Worm (Caenorhabditis elegans) whole organism, late embryonic: Measurements from ENCODE around the gene swsn-6.
"Not testable (repeated sequence)": the region's sequence is repeated elsewhere in the genome, so short reads cannot be mapped to it uniquely, and the experiment has no call there.

ENCODE experiments used
- C08G9.2 ChIP-seq: sonication (generic microtip); optimal IDR thresholded peaks from 2 replicates; lab custom pipeline; 2016; ENCODE audit warnings: mild to moderate bottlenecking, missing genetic modification characterization, moderate library complexity, missing compliant biosample characterization
- T23F11.4 ChIP-seq: fragments of 200-800 bp; sonication (Bioruptor generic); optimal IDR thresholded peaks from 2 replicates; lab custom pipeline; 2018; ENCODE audit warnings: mild to moderate bottlenecking, missing genetic modification characterization, missing compliant biosample characterization
- ama-1 ChIP-seq: fragments of 150-350 bp; optimal IDR thresholded peaks from 2 replicates; lab custom pipeline; 2014
- ceh-19 ChIP-seq: fragments of 200-800 bp; sonication (Bioruptor generic); optimal IDR thresholded peaks from 2 replicates; lab custom pipeline; 2018; ENCODE audit warnings: mild to moderate bottlenecking, missing genetic modification characterization, missing compliant biosample characterization
- ceh-30 ChIP-seq: fragments of 150-350 bp; optimal IDR thresholded peaks from 2 replicates; lab custom pipeline; 2014; ENCODE audit warnings: missing biosample characterization, missing genetic modification characterization
- ceh-31 ChIP-seq: sonication (generic microtip); optimal IDR thresholded peaks from 2 replicates; lab custom pipeline; 2016; ENCODE audit warnings: missing genetic modification characterization, missing compliant biosample characterization
- ceh-6 ChIP-seq: fragments of 200-800 bp; sonication (Bioruptor generic); optimal IDR thresholded peaks from 2 replicates; lab custom pipeline; 2018; ENCODE audit warnings: mild to moderate bottlenecking, missing genetic modification characterization, missing compliant biosample characterization
- ceh-9 ChIP-seq: sonication (generic microtip); optimal IDR thresholded peaks from 2 replicates; lab custom pipeline; 2016; ENCODE audit warnings: mild to moderate bottlenecking, missing genetic modification characterization, inconsistent platforms, missing compliant biosample characterization
- che-1 ChIP-seq: sonication (generic microtip); optimal IDR thresholded peaks from 2 replicates; lab custom pipeline; 2016; ENCODE audit warnings: mild to moderate bottlenecking, missing genetic modification characterization, missing compliant biosample characterization
- dve-1 ChIP-seq: sonication (generic microtip); optimal IDR thresholded peaks from 2 replicates; lab custom pipeline; 2017; ENCODE audit warnings: antibody characterized with exemption, mild to moderate bottlenecking, missing genetic modification characterization, missing compliant biosample characterization
- elt-2 ChIP-seq: sonication (generic microtip); optimal IDR thresholded peaks from 2 replicates; lab custom pipeline; 2016; ENCODE audit warnings: missing genetic modification reagents, missing genetic modification characterization, missing compliant biosample characterization
- ets-4 ChIP-seq: sonication (generic microtip); optimal IDR thresholded peaks from 2 replicates; lab custom pipeline; 2016; ENCODE audit warnings: missing genetic modification characterization, missing compliant biosample characterization
- fax-1 ChIP-seq: sonication (generic microtip); optimal IDR thresholded peaks from 2 replicates; lab custom pipeline; 2016; ENCODE audit warnings: missing genotype, missing genetic modification characterization, missing compliant biosample characterization
- fkh-10 ChIP-seq: fragments of 150-350 bp; optimal IDR thresholded peaks from 2 replicates; lab custom pipeline; 2014; ENCODE audit warnings: missing biosample characterization, missing genetic modification reagents, missing genetic modification characterization
- fkh-6 ChIP-seq: sonication (generic microtip); optimal IDR thresholded peaks from 2 replicates; lab custom pipeline; 2016; ENCODE audit warnings: missing genetic modification characterization, missing compliant biosample characterization
- gmeb-2 ChIP-seq: sonication (generic microtip); optimal IDR thresholded peaks from 2 replicates; lab custom pipeline; 2016; ENCODE audit warnings: missing genetic modification characterization, inconsistent platforms, missing compliant biosample characterization
- hlh-13 ChIP-seq: fragments of 200-800 bp; sonication (Bioruptor generic); optimal IDR thresholded peaks from 2 replicates; lab custom pipeline; 2018; ENCODE audit warnings: mild to moderate bottlenecking, missing genetic modification characterization, missing compliant biosample characterization
- hlh-15 ChIP-seq: sonication (generic microtip); optimal IDR thresholded peaks from 2 replicates; lab custom pipeline; 2016; ENCODE audit warnings: missing genetic modification characterization, missing compliant biosample characterization
- hlh-30 ChIP-seq: sonication (generic microtip); optimal IDR thresholded peaks from 2 replicates; lab custom pipeline; 2017; ENCODE audit warnings: antibody characterized with exemption, missing genetic modification characterization, missing compliant biosample characterization; ENCODE audit not compliant: insufficient read depth
- lin-11 ChIP-seq: fragments of 200-800 bp; sonication (Bioruptor generic); optimal IDR thresholded peaks from 2 replicates; lab custom pipeline; 2018; ENCODE audit warnings: mild to moderate bottlenecking, missing genetic modification characterization, missing compliant biosample characterization
- odd-2 ChIP-seq: sonication (generic microtip); optimal IDR thresholded peaks from 2 replicates; lab custom pipeline; 2017; ENCODE audit warnings: antibody characterized with exemption, mild to moderate bottlenecking, missing genetic modification characterization, missing compliant biosample characterization
- pha-2 ChIP-seq: sonication (generic microtip); optimal IDR thresholded peaks from 2 replicates; lab custom pipeline; 2017; ENCODE audit warnings: mild to moderate bottlenecking, missing genetic modification characterization, missing compliant biosample characterization
- ref-2 ChIP-seq: sonication (generic microtip); optimal IDR thresholded peaks from 2 replicates; lab custom pipeline; 2016; ENCODE audit warnings: missing genetic modification characterization, missing compliant biosample characterization
- sdc-2 ChIP-seq: sonication (generic microtip); optimal IDR thresholded peaks from 2 replicates; lab custom pipeline; 2016; ENCODE audit warnings: missing genotype, missing genetic modification characterization, missing compliant biosample characterization
- tbx-2 ChIP-seq: sonication (generic microtip); optimal IDR thresholded peaks from 2 replicates; lab custom pipeline; 2016; ENCODE audit warnings: missing genetic modification characterization, missing compliant biosample characterization
- tbx-7 ChIP-seq: sonication (generic microtip); optimal IDR thresholded peaks from 2 replicates; lab custom pipeline; 2016; ENCODE audit warnings: missing genotype, missing genetic modification characterization, missing compliant biosample characterization
- ttx-3 ChIP-seq: sonication (generic microtip); optimal IDR thresholded peaks from 2 replicates; lab custom pipeline; 2016; ENCODE audit warnings: missing genetic modification reagents, missing genetic modification characterization, missing compliant biosample characterization
- unc-3 ChIP-seq, 2 experiments: fragments of 200-800 bp in 1 of 2; sonication (Bioruptor generic) in 1 of 2; sonication (generic microtip) in 1 of 2; conservative IDR thresholded peaks in 1 of 2; optimal IDR thresholded peaks in 1 of 2; 2 replicates each; pipeline versions ENCODE4 v1.3.6 to Lab custom; 2016 to 2022; ENCODE audit warnings: missing compliant biosample characterization in 2 of 2, missing genetic modification characterization in 2 of 2, missing genetic modification reagents in 1 of 2
- unc-42 ChIP-seq: sonication (generic microtip); optimal IDR thresholded peaks from 2 replicates; lab custom pipeline; 2016; ENCODE audit warnings: missing genotype, missing genetic modification characterization, missing compliant biosample characterization
- unc-55 ChIP-seq: sonication (generic microtip); optimal IDR thresholded peaks from 2 replicates; lab custom pipeline; 2017; ENCODE audit warnings: missing biosample characterization, missing genetic modification reagents, missing genetic modification characterization
- unc-86 ChIP-seq: sonication (generic microtip); optimal IDR thresholded peaks from 2 replicates; lab custom pipeline; 2016; ENCODE audit warnings: missing genetic modification characterization, missing compliant biosample characterization
- ztf-16 ChIP-seq: sonication (generic microtip); optimal IDR thresholded peaks from 2 replicates; lab custom pipeline; 2017; ENCODE audit warnings: missing genetic modification characterization, missing compliant biosample characterization

swsn-6 gene

DNA sequence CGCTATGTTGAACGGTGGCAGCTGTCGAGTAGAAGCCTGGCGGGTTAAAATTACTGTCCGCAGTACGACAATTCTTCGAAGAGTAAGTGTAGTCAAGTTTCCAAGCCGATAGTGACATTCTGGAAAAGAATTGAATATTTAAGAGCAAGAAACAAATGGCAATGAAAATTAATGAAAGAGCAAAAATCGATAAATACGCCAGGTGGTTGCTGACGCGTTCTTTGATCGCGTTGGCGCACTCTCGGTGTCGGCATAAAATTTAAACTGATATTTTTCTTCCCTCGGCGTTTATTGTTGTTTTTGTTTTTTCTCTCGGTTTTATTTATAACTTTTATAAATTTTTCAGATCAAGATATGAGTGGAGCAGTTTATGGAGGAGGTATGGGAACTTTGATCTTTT is at the start of gene swsn-6, which contains the start of gene perm-3 (continued):
- no peak for TF ChIP-seq unc-3 (GFP tag; conservative IDR thresholded peaks at IDR 0.05; lab: Robert Waterston, UW)
- no peak for TF ChIP-seq unc-3 (tag; optimal IDR thresholded peaks at IDR 0.05; lab: Kevin White, UChicago)
- TF ChIP-seq ceh-19 (GFP tag; lab: Kevin White, UChicago), result no peak
- TF ChIP-seq dve-1, result no peak
- TF ChIP-seq pha-2 (tag; lab: Kevin White, UChicago), result no peak
- TF ChIP-seq C08G9.2, result no peak
- peak; percentile 22 for TF ChIP-seq ceh-30 (tag; lab: Kevin White, UChicago)
- peak; percentile 9 for TF ChIP-seq unc-86 (tag; lab: Kevin White, UChicago)
- TF ChIP-seq ama-1 (lab: Kevin White, UChicago), result no peak

DNA sequence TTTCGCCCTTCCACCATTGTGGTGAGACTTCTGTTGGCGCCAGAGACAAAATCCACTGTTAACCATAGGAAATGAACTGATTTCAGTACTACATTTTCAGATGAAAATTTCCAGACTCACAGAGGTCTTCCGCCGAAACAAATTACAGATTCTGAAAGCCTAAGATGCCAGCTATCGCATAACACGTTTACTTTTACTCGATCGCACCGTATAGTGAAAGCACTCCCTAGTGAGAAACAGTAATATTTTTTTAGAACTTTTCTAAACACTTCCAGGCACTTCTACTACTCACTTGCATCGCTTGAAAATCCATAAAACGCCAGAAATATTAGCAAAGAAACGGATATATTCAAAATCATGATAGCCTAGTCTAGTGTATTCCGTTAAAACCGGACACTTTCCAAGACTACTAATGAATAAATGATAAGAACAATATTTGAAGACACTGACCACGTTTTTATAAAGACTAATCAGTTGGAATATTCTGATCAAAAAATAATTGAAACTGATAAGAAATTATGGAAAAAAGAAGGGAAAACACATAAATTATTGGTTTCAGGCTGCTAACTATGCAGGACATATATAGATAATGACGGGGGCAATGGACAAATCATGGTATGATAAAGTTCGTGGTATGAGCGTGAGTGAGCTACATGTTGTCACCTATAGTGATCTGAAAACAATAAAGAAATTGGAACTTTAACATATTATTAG is 44.2 kb upstream of the swsn-6 start, which contains the start of gene gba-4:
Gene gba-4, minus strand, starts transcription at position 418 of the 714 bp plus-strand sequence.
- not testable (repeated sequence) for TF ChIP-seq ref-2 (tag; lab: Kevin White, UChicago); hlh-15 (tag; lab: Kevin White, UChicago); ets-4

DNA sequence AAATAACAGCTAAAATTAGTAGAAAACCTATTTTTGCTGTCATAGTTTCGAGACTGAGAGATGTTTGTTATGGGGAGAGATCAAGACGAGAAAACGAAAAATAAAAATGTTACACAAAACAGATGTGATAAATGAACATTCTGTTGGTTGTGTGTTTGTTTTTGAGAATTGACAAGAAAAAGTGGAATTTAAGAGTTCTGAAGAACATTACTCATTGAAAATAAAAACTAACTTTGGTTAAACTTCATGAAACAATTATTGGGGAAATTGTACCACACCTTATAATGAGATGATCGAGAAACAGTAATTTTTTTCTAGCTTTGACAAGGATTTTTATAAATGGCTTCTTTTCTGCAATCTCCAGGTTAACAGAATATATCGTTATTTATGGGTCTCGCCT is 41.5 kb upstream of the swsn-6 start, which contains the start of gene Y4C6B.7:
Gene Y4C6B.7, minus strand, starts transcription at position 101 of the 400 bp plus-strand sequence.
- no peak for TF ChIP-seq unc-42
- no peak for TF ChIP-seq hlh-13 (GFP tag; lab: Kevin White, UChicago)
- no peak for TF ChIP-seq fkh-6 (tag; lab: Kevin White, UChicago)
- no peak for TF ChIP-seq ceh-31
- no peak for TF ChIP-seq hlh-15 (tag; lab: Kevin White, UChicago)
- no peak for TF ChIP-seq lin-11 (tag; lab: Kevin White, UChicago)
- no peak for TF ChIP-seq ztf-16 (tag; lab: Kevin White, UChicago)
- no peak for TF ChIP-seq ceh-30 (tag; lab: Kevin White, UChicago)
- no peak for TF ChIP-seq ceh-6 (GFP tag; lab: Kevin White, UChicago)
- no peak for TF ChIP-seq unc-55 (GFP tag; lab: Kevin White, UChicago)
- TF ChIP-seq hlh-30 (tag; lab: Kevin White, UChicago), result no peak

DNA sequence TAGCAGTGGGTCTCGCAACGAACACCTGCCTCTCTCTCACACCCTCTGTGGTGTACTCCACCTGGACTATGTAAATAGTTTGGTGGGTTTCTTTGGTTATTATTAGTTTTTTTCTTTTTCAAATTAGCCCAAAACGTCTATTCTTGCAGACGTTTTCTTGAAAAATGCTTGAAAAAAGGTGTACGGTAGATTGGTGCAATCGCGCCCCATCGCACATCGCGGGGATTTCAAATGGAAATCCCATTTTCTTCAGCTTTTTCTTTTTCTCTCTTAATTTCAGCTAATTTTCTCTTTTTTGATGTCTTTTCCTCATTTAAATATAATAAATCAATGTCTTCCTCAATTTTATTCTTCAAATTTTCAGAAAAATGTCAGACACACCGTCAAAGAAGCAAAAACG is 40.7 kb upstream of the swsn-6 start, which contains the start of gene Y4C6B.1:
Gene Y4C6B.1, plus strand, starts transcription at position 365 of the 400 bp plus-strand sequence.
- TF ChIP-seq sdc-2 (tag; lab: Kevin White, UChicago) (no peak), tbx-2 (tag; lab: Kevin White, UChicago) (peak; percentile 17), ceh-9 (no peak), ttx-3 (tag; lab: Kevin White, UChicago) (peak; percentile 24), ztf-16 (tag; lab: Kevin White, UChicago) (no peak), che-1 (tag; lab: Kevin White, UChicago) (no peak), T23F11.4 (GFP tag; lab: Kevin White, UChicago) (no peak), ceh-19 (GFP tag; lab: Kevin White, UChicago) (no peak), tbx-7 (no peak), elt-2 (no peak), odd-2 (tag; lab: Kevin White, UChicago) (no peak), fkh-10 (no peak)
- TF ChIP-seq, all 69 proteins: peak for 2

DNA sequence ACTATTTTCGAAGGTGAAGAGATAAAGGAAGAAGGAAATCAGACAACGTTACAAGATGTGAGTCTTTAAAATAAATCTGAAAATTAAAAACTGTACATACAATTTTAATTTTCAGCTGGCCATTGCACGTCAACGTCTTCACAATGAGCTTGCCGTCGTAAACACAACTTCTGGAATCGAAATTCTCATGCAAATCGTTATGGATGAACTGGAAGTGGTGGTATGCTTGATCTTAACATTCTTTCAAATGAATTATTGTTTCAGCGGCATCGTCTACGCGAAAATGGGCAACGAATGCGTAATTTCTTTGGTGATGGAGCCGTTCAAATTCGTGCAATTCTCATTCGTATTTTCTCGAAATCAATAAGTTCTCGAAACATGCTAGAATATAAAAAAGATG is 40.3 kb upstream of the swsn-6 start:
- TF ChIP-seq pha-2 (tag; lab: Kevin White, UChicago), result no peak
- no peak for TF ChIP-seq gmeb-2 (tag; lab: Kevin White, UChicago)
- TF ChIP-seq tbx-7, result no peak
- TF ChIP-seq ceh-31, result no peak
- no peak for TF ChIP-seq fax-1
